Fruit fly (Drosophila melanogaster): ENCODE measurements around the gene sn.

Gene sn

DNA sequence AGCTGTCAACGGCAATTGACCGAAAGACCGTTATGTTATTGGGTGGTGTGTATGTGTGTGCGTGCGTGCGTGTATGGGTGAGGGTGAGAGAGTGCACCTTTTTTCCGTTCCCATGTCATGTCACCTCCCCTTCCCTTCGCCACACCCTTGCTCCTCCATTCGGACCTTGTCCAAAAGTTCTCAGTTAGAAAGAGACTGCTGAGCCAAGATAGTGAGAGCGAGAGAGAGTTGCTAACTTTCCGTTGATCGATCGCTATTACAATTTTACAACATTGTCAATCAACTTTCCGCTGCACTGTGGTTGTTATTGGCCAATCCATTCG, 25.4 kb upstream of the sn start (continued):
- TF ChIP-seq CG5245 (GFP tag; optimal IDR thresholded peaks at IDR 0.05) (no peak), Atf-2 (GFP tag; optimal IDR thresholded peaks at IDR 0.05) (no peak), pita (GFP tag; optimal IDR thresholded peaks at IDR 0.05) (no peak), tgo (GFP tag; IDR thresholded peaks at IDR 0.05) (no peak), CG1529 (GFP tag; optimal IDR thresholded peaks at IDR 0.05) (no peak), CG7987 (GFP tag; optimal IDR thresholded peaks at IDR 0.05) (no peak), CG8290 (GFP tag; optimal IDR thresholded peaks at IDR 0.05) (no peak), CG8290 (tag; optimal IDR thresholded peaks at IDR 0.05) (no peak), bsh (GFP tag; optimal IDR thresholded peaks at IDR 0.05) (no peak), nmo (GFP tag; optimal IDR thresholded peaks at IDR 0.05) (no peak), CG11695 (GFP tag; IDR thresholded peaks at IDR 0.05) (no peak), Six4 (GFP tag; optimal IDR thresholded peaks at IDR 0.05) (no peak), HLH3B (GFP tag; IDR thresholded peaks at IDR 0.05) (no peak), H15 (GFP tag; IDR thresholded peaks at IDR 0.05) (no peak), Spps (tag; optimal IDR thresholded peaks at IDR 0.05) (no peak), Rx (GFP tag; IDR thresholded peaks at IDR 0.05) (no peak), Trl (optimal IDR thresholded peaks at IDR 0.05) (peak; percentile 16), Trl (GFP tag; optimal IDR thresholded peaks at IDR 0.05) (no peak), cwo (GFP tag; optimal IDR thresholded peaks at IDR 0.05) (no peak), wdn (GFP tag; IDR thresholded peaks at IDR 0.05) (no peak), Sox100B (GFP tag; optimal IDR thresholded peaks at IDR 0.05) (peak; percentile 26), ERR (GFP tag; optimal IDR thresholded peaks at IDR 0.05) (no peak), shn (GFP tag; optimal IDR thresholded peaks at IDR 0.05) (no peak), CG17328 (GFP tag; IDR thresholded peaks at IDR 0.05) (no peak), CG12071 (GFP tag; optimal IDR thresholded peaks at IDR 0.05) (no peak), CG13123 (GFP tag; optimal IDR thresholded peaks at IDR 0.05) (no peak), CG2712 (tag; optimal IDR thresholded peaks at IDR 0.05) (no peak), Hand (GFP tag; optimal IDR thresholded peaks at IDR 0.05) (no peak), oc (tag; optimal IDR thresholded peaks at IDR 0.05) (no peak), her (GFP tag; optimal IDR thresholded peaks at IDR 0.05) (no peak), sc (optimal IDR thresholded peaks at IDR 0.05) (no peak), sc (GFP tag; optimal IDR thresholded peaks at IDR 0.05) (peak; percentile 3), chinmo (GFP tag; IDR thresholded peaks at IDR 0.05; ENCODE audit: partially characterized antibody) (no peak), NK7.1 (GFP tag; optimal IDR thresholded peaks at IDR 0.05) (no peak), pnt (GFP tag; optimal IDR thresholded peaks at IDR 0.05) (no peak), eyg (GFP tag; optimal IDR thresholded peaks at IDR 0.05) (no peak), pros (GFP tag; optimal IDR thresholded peaks at IDR 0.05) (peak; percentile 25), B-H2 (GFP tag; optimal IDR thresholded peaks at IDR 0.05) (no peak), CG6254 (GFP tag; optimal IDR thresholded peaks at IDR 0.05) (no peak), Elba2 (GFP tag; optimal IDR thresholded peaks at IDR 0.05) (no peak), Usf (GFP tag; optimal IDR thresholded peaks at IDR 0.05) (no peak), Poxn (GFP tag; IDR thresholded peaks at IDR 0.05) (no peak), Pdp1 (GFP tag; optimal IDR thresholded peaks at IDR 0.05) (no peak), Dek (tag; optimal IDR thresholded peaks at IDR 0.05) (no peak), CG6765 (GFP tag; optimal IDR thresholded peaks at IDR 0.05) (no peak), ro (GFP tag; IDR thresholded peaks at IDR 0.05) (no peak), corto (GFP tag; optimal IDR thresholded peaks at IDR 0.05) (no peak), CG9609 (GFP tag; optimal IDR thresholded peaks at IDR 0.05) (no peak), Mrtf (GFP tag; IDR thresholded peaks at IDR 0.05) (no peak), CG5953 (GFP tag; IDR thresholded peaks at IDR 0.05) (no peak), CG7556 (GFP tag; optimal IDR thresholded peaks at IDR 0.05) (peak; percentile 72), kay (GFP tag; optimal IDR thresholded peaks at IDR 0.05) (no peak), Fer2 (tag; optimal IDR thresholded peaks at IDR 0.05) (no peak), CG18619 (GFP tag; optimal IDR thresholded peaks at IDR 0.05) (no peak)

Measured in whole organism, embryonic.